Fruit fly (Drosophila melanogaster) whole organism, prepupa: ENCODE data around the gene Pdf.

Experiments used
- Blimp-1 ChIP-seq: fragments of 200-800 bp; sonication (Bioruptor generic); optimal IDR thresholded peaks from 3 replicates; lab custom pipeline; 2017; ENCODE audit warnings: missing biosample characterization, missing genetic modification characterization, mild to moderate bottlenecking, moderate library complexity, missing genetic modification reagents
- CG11294 ChIP-seq: fragments of 200-800 bp; sonication (Bioruptor generic); IDR thresholded peaks from 2 replicates; pipeline ENCODE4 v1.3.6; 2022; ENCODE audit warnings: missing biosample characterization, missing genetic modification characterization
- CG15336 ChIP-seq: fragments of 200-800 bp; sonication (Bioruptor generic); IDR thresholded peaks from 2 replicates; pipeline ENCODE4 v1.3.6; 2022; ENCODE audit warnings: missing biosample characterization, missing genetic modification characterization
- CG1621 ChIP-seq: fragments of 200-800 bp; sonication (Bioruptor generic); optimal IDR thresholded peaks from 3 replicates; lab custom pipeline; 2018; ENCODE audit warnings: missing biosample characterization, mild to moderate bottlenecking, missing genetic modification characterization
- CG16779 ChIP-seq: fragments of 200-800 bp; sonication (Bioruptor generic); optimal IDR thresholded peaks from 3 replicates; lab custom pipeline; 2017; ENCODE audit warnings: missing biosample characterization, mild to moderate bottlenecking, missing genetic modification characterization
- CG3032 ChIP-seq: fragments of 200-800 bp; optimal IDR thresholded peaks from 2 replicates; lab custom pipeline; 2019; ENCODE audit warnings: missing biosample characterization, mild to moderate bottlenecking, missing genetic modification characterization, moderate library complexity
- CG31627 ChIP-seq: fragments of 200-800 bp; sonication (Bioruptor generic); optimal IDR thresholded peaks from 3 replicates; lab custom pipeline; 2016; ENCODE audit warnings: missing biosample characterization, missing genetic modification characterization
- CG32006 ChIP-seq: fragments of 200-800 bp; sonication (Bioruptor generic); optimal IDR thresholded peaks from 3 replicates; lab custom pipeline; 2017; ENCODE audit warnings: missing biosample characterization, mild to moderate bottlenecking, missing genetic modification characterization
- CG34406 ChIP-seq: fragments of 200-800 bp; sonication (Bioruptor generic); optimal IDR thresholded peaks from 3 replicates; lab custom pipeline; 2016; ENCODE audit warnings: missing biosample characterization, missing genetic modification characterization
- CG6276 ChIP-seq: fragments of 200-800 bp; sonication (Bioruptor generic); optimal IDR thresholded peaks from 2 replicates; lab custom pipeline; 2017; ENCODE audit warnings: missing biosample characterization, mild to moderate bottlenecking, missing genetic modification characterization
- CG6792 ChIP-seq: fragments of 200-800 bp; sonication (Bioruptor generic); optimal IDR thresholded peaks from 3 replicates; lab custom pipeline; 2016; ENCODE audit warnings: missing biosample characterization, missing genetic modification characterization
- CG6808 ChIP-seq: fragments of 200-800 bp; sonication (Bioruptor generic); optimal IDR thresholded peaks from 3 replicates; lab custom pipeline; 2017; ENCODE audit warnings: missing biosample characterization, missing genetic modification characterization, mild to moderate bottlenecking, moderate library complexity, missing genetic modification reagents
- CG6854 ChIP-seq: fragments of 200-800 bp; sonication (Bioruptor generic); optimal IDR thresholded peaks from 2 replicates; lab custom pipeline; 2017; ENCODE audit warnings: missing biosample characterization, mild to moderate bottlenecking, missing genetic modification characterization
- CG8319 ChIP-seq: fragments of 200-800 bp; sonication (Bioruptor generic); optimal IDR thresholded peaks from 3 replicates; lab custom pipeline; 2016; ENCODE audit warnings: missing biosample characterization, missing genetic modification characterization
- CG8632 ChIP-seq: fragments of 200-800 bp; sonication (Bioruptor generic); optimal IDR thresholded peaks from 3 replicates; lab custom pipeline; 2016; ENCODE audit warnings: missing biosample characterization, missing genetic modification characterization
- CG9139 ChIP-seq: fragments of 200-800 bp; sonication (Bioruptor generic); optimal IDR thresholded peaks from 3 replicates; lab custom pipeline; 2017; ENCODE audit warnings: missing biosample characterization, mild to moderate bottlenecking, missing genetic modification characterization
- Eip75B ChIP-seq: fragments of 200-800 bp; sonication (Bioruptor generic); optimal IDR thresholded peaks from 3 replicates; lab custom pipeline; 2016; ENCODE audit warnings: missing biosample characterization, missing genetic modification characterization
- Eip93F ChIP-seq: fragments of 200-800 bp; sonication (Bioruptor generic); optimal IDR thresholded peaks from 2 replicates; lab custom pipeline; 2016; ENCODE audit warnings: missing biosample characterization, mild to moderate bottlenecking, missing genetic modification characterization
- Ets21C ChIP-seq: fragments of 200-800 bp; sonication (Bioruptor generic); optimal IDR thresholded peaks from 3 replicates; lab custom pipeline; 2016; ENCODE audit warnings: missing biosample characterization, missing genetic modification characterization
- Gug ChIP-seq: fragments of 200-800 bp; sonication (Bioruptor generic); IDR thresholded peaks from 2 replicates; pipeline ENCODE4 v1.3.6; 2022; ENCODE audit warnings: missing biosample characterization, missing genetic modification characterization
- Hr39 ChIP-seq: fragments of 200-800 bp; sonication (Bioruptor generic); optimal IDR thresholded peaks from 2 replicates; lab custom pipeline; 2016; ENCODE audit warnings: missing biosample characterization, missing genetic modification characterization
- Hr4 ChIP-seq: fragments of 200-800 bp; sonication (Bioruptor generic); optimal IDR thresholded peaks from 3 replicates; lab custom pipeline; 2016; ENCODE audit warnings: missing biosample characterization, missing genetic modification characterization
- Met ChIP-seq: fragments of 200-800 bp; sonication (Bioruptor generic); optimal IDR thresholded peaks from 3 replicates; lab custom pipeline; 2016; ENCODE audit warnings: missing biosample characterization, missing genetic modification characterization
- OdsH ChIP-seq: fragments of 200-800 bp; sonication (Bioruptor generic); optimal IDR thresholded peaks from 3 replicates; lab custom pipeline; 2016; ENCODE audit warnings: missing biosample characterization, missing genetic modification characterization
- Smox ChIP-seq: fragments of 200-800 bp; sonication (Bioruptor generic); optimal IDR thresholded peaks from 3 replicates; lab custom pipeline; 2016; ENCODE audit warnings: missing biosample characterization, missing genetic modification characterization
- Sox14 ChIP-seq: fragments of 200-800 bp; sonication (Bioruptor generic); optimal IDR thresholded peaks from 3 replicates; lab custom pipeline; 2016; ENCODE audit warnings: missing biosample characterization, missing genetic modification characterization
- achi ChIP-seq: fragments of 200-800 bp; sonication (Bioruptor generic); optimal IDR thresholded peaks from 3 replicates; lab custom pipeline; 2016; ENCODE audit warnings: missing biosample characterization, missing genetic modification characterization
- acj6 ChIP-seq: fragments of 200-800 bp; sonication (Bioruptor generic); optimal IDR thresholded peaks from 3 replicates; lab custom pipeline; 2016; ENCODE audit warnings: missing biosample characterization, missing genetic modification characterization
- dac ChIP-seq: fragments of 200-800 bp; sonication (Bioruptor generic); optimal IDR thresholded peaks from 2 replicates; lab custom pipeline; 2017; ENCODE audit warnings: missing biosample characterization, mild to moderate bottlenecking, missing genetic modification characterization
- dsx ChIP-seq: fragments of 200-800 bp; optimal IDR thresholded peaks from 3 replicates; lab custom pipeline; 2019; ENCODE audit warnings: missing biosample characterization, mild to moderate bottlenecking, missing genetic modification characterization, moderate library complexity; ENCODE audit not compliant: poor library complexity, severe bottlenecking
- eg ChIP-seq: fragments of 200-800 bp; sonication (Bioruptor generic); IDR thresholded peaks from 3 replicates; pipeline ENCODE4 v1.3.6; 2022; ENCODE audit warnings: missing biosample characterization, missing genetic modification characterization
- esn ChIP-seq: fragments of 200-800 bp; sonication (Bioruptor generic); optimal IDR thresholded peaks from 2 replicates; lab custom pipeline; 2016; ENCODE audit warnings: missing biosample characterization, mild to moderate bottlenecking, missing genetic modification characterization, moderate library complexity
- fd59A ChIP-seq: fragments of 200-800 bp; sonication (Bioruptor generic); optimal IDR thresholded peaks from 2 replicates; lab custom pipeline; 2017; ENCODE audit warnings: missing biosample characterization, mild to moderate bottlenecking, missing genetic modification characterization, missing genetic modification reagents
- fd85E ChIP-seq: fragments of 200-800 bp; sonication (Bioruptor generic); optimal IDR thresholded peaks from 3 replicates; lab custom pipeline; 2016; ENCODE audit warnings: missing biosample characterization, missing genetic modification characterization
- fkh ChIP-seq: fragments of 200-800 bp; sonication (Bioruptor generic); optimal IDR thresholded peaks from 3 replicates; lab custom pipeline; 2017; ENCODE audit warnings: missing biosample characterization, mild to moderate bottlenecking, missing genetic modification characterization, moderate library complexity
- lz ChIP-seq: fragments of 200-800 bp; sonication (Bioruptor generic); optimal IDR thresholded peaks from 3 replicates; lab custom pipeline; 2016; ENCODE audit warnings: missing biosample characterization, missing genetic modification characterization
- salr ChIP-seq, 2 experiments: fragments of 200-800 bp; sonication (Bioruptor generic); optimal IDR thresholded peaks; 3 replicates each; lab custom pipeline; 2016 to 2018; ENCODE audit warnings: missing biosample characterization in 2 of 2, missing genetic modification characterization in 2 of 2, mild to moderate bottlenecking in 1 of 2
- spab ChIP-seq: fragments of 200-800 bp; sonication (Bioruptor generic); optimal IDR thresholded peaks from 2 replicates; lab custom pipeline; 2017; ENCODE audit warnings: missing biosample characterization, mild to moderate bottlenecking, missing genetic modification characterization, missing genetic modification reagents
- ss ChIP-seq, 2 experiments: fragments of 200-800 bp; sonication (Bioruptor generic); optimal IDR thresholded peaks; 2 replicates in 1 of 2; 3 replicates in 1 of 2; lab custom pipeline; 2017 to 2018; ENCODE audit warnings: mild to moderate bottlenecking in 2 of 2, missing biosample characterization in 2 of 2, missing genetic modification characterization in 2 of 2, moderate library complexity in 1 of 2
- svp ChIP-seq: fragments of 200-800 bp; sonication (Bioruptor generic); peaks from one replicate; lab custom pipeline; 2016; ENCODE audit warnings: missing biosample characterization, missing genetic modification characterization
- vri ChIP-seq: fragments of 200-800 bp; sonication (Bioruptor generic); optimal IDR thresholded peaks from 3 replicates; lab custom pipeline; 2016; ENCODE audit warnings: missing biosample characterization, mild to moderate bottlenecking, missing genetic modification characterization

Gene Pdf

dm6 chr3R:26436540-26436939 is 19.4 kb downstream of the Pdf start (continued):
- TF ChIP-seq acj6 = peak; percentile 33
- TF ChIP-seq Hr4 (GFP tag; lab: Kevin White, UChicago) = peak; percentile 77
- peak; percentile 65 for TF ChIP-seq esn
- peak; percentile 29 for TF ChIP-seq dac
- TF ChIP-seq svp (GFP tag; lab: Kevin White, UChicago) = peak; percentile 86
- peak; percentile 12 for TF ChIP-seq CG8319 (GFP tag; lab: Kevin White, UChicago)
- TF ChIP-seq Smox (GFP tag; lab: Kevin White, UChicago) = peak; percentile 44
- no peak for TF ChIP-seq Blimp-1
- peak; percentile 62 for TF ChIP-seq CG32006 (GFP tag; lab: Kevin White, UChicago)
- no peak for TF ChIP-seq fd59A (GFP tag; lab: Kevin White, UChicago)
- no peak for TF ChIP-seq Eip93F (GFP tag; lab: Kevin White, UChicago)
- peak; percentile 52 for TF ChIP-seq lz (GFP tag; lab: Kevin White, UChicago)
- no peak for TF ChIP-seq fkh
- peak; percentile 1 for TF ChIP-seq CG3032 (tag; lab: Kevin White, UChicago)
- peak; percentile 46 for TF ChIP-seq Ets21C (GFP tag; lab: Kevin White, UChicago)
- TF ChIP-seq CG6854 = no peak
- TF ChIP-seq achi = peak; percentile 54
- peak; percentile 25 for TF ChIP-seq CG1621 (tag; lab: Kevin White, UChicago)
- TF ChIP-seq Met (GFP tag; lab: Kevin White, UChicago) = peak; percentile 58
- no peak for TF ChIP-seq fd85E (GFP tag; lab: Kevin White, UChicago)
- no peak for TF ChIP-seq dsx (GFP tag; lab: Kevin White, UChicago)
- peak; percentile 4 for TF ChIP-seq spab (GFP tag; lab: Kevin White, UChicago)
- TF ChIP-seq vri = peak; percentile 3
- no peak for TF ChIP-seq CG16779 (tag; lab: Kevin White, UChicago)
- TF ChIP-seq CG31627 = peak; percentile 70
- TF ChIP-seq CG11294 (GFP tag; lab: Robert Waterston, UW) = no peak
- TF ChIP-seq eg (GFP tag; lab: Robert Waterston, UW) = peak; percentile 82
- TF ChIP-seq salr (GFP tag; optimal IDR thresholded peaks at IDR 0.05; lab: Kevin White, UChicago) = peak in 1 of 2 experiments; percentile 29
- TF ChIP-seq Eip75B (GFP tag; lab: Kevin White, UChicago) = peak; percentile 36
- TF ChIP-seq CG34406 (GFP tag; lab: Kevin White, UChicago) = peak; percentile 30
- TF ChIP-seq Gug (GFP tag; lab: Robert Waterston, UW) = peak; percentile 59
- TF ChIP-seq CG15336 (GFP tag; lab: Robert Waterston, UW) = peak; percentile 53
- TF ChIP-seq CG8632 (GFP tag; lab: Kevin White, UChicago) = no peak
- TF ChIP-seq OdsH (GFP tag; lab: Kevin White, UChicago) = peak; percentile 57
- TF ChIP-seq CG6808 (GFP tag; lab: Kevin White, UChicago) = no peak
- TF ChIP-seq CG6792 (GFP tag; lab: Kevin White, UChicago) = peak; percentile 45
- TF ChIP-seq Sox14 (GFP tag; lab: Kevin White, UChicago) = peak; percentile 46
- TF ChIP-seq CG9139 (GFP tag; lab: Kevin White, UChicago) = no peak
- peak; percentile 68 for TF ChIP-seq Hr39

- no peak for TF ChIP-seq dac
- no peak for TF ChIP-seq Hr4 (GFP tag; lab: Kevin White, UChicago)
- no peak for TF ChIP-seq CG15336 (GFP tag; lab: Robert Waterston, UW)
- TF ChIP-seq CG6276 (GFP tag; lab: Kevin White, UChicago) = no peak
- no peak for TF ChIP-seq ss (GFP tag; optimal IDR thresholded peaks at IDR 0.05; lab: Kevin White, UChicago)
- TF ChIP-seq CG8632 (GFP tag; lab: Kevin White, UChicago) = no peak
These were observed 19.9 kb downstream of the Pdf start for dm6 chr3R:26436001-26436400.
